Fruit fly (Drosophila melanogaster) whole organism, embryonic: Measurements from ENCODE around the gene Ctns.

Source experiments
- CG10565 ChIP-seq: fragments of 200-800 bp; sonication (Bioruptor generic); optimal IDR thresholded peaks from 3 replicates; lab custom pipeline; 2016; ENCODE audit warnings: missing biosample characterization, mild to moderate bottlenecking, missing genetic modification characterization
- CG11247 ChIP-seq: fragments of 200-800 bp; sonication (Bioruptor generic); IDR thresholded peaks from 2 replicates; pipeline ENCODE4 v1.3.6; 2022; ENCODE audit warnings: missing biosample characterization, missing genetic modification characterization
- CG11695 ChIP-seq: fragments of 200-800 bp; sonication (Bioruptor generic); IDR thresholded peaks from 3 replicates; pipeline ENCODE4 v1.3.6; 2022; ENCODE audit warnings: missing biosample characterization, missing genetic modification characterization
- CG1233 ChIP-seq: fragments of 200-800 bp; sonication (Bioruptor generic); optimal IDR thresholded peaks from 4 replicates; lab custom pipeline; 2018; ENCODE audit warnings: missing biosample characterization, mild to moderate bottlenecking, missing genetic modification characterization
- CG1603 ChIP-seq: fragments of 200-800 bp; sonication (Bioruptor generic); optimal IDR thresholded peaks from 2 replicates; lab custom pipeline; 2019; ENCODE audit warnings: missing biosample characterization, mild to moderate bottlenecking, missing genetic modification characterization, moderate library complexity
- CG17568 ChIP-seq: fragments of 200-800 bp; sonication (Bioruptor generic); optimal IDR thresholded peaks from 2 replicates; lab custom pipeline; 2018; ENCODE audit warnings: missing biosample characterization, mild to moderate bottlenecking, missing genetic modification characterization, moderate library complexity
- CG17612 ChIP-seq: fragments of 200-800 bp; sonication (Bioruptor generic); IDR thresholded peaks from 2 replicates; pipeline ENCODE4 v1.3.6; 2022; ENCODE audit warnings: missing biosample characterization, missing genetic modification characterization
- CG1792 ChIP-seq: fragments of 200-800 bp; sonication (Bioruptor generic); optimal IDR thresholded peaks from 2 replicates; lab custom pipeline; 2016; ENCODE audit warnings: missing biosample characterization, missing genetic modification characterization
- CG18476 ChIP-seq: fragments of 200-800 bp; sonication (Bioruptor generic); optimal IDR thresholded peaks from 2 replicates; lab custom pipeline; 2016; ENCODE audit warnings: missing biosample characterization, mild to moderate bottlenecking, missing genetic modification characterization
- CG2120 ChIP-seq: fragments of 200-800 bp; sonication (Bioruptor generic); optimal IDR thresholded peaks from 3 replicates; lab custom pipeline; 2016; ENCODE audit warnings: missing biosample characterization, missing genetic modification characterization
- CG2129 ChIP-seq: fragments of 200-800 bp; sonication (Bioruptor generic); IDR thresholded peaks from 2 replicates; pipeline ENCODE4 v1.3.6; 2022; ENCODE audit warnings: missing biosample characterization, missing genetic modification characterization; ENCODE audit not compliant: partially characterized antibody
- CG30020 ChIP-seq: fragments of 200-800 bp; optimal IDR thresholded peaks from 2 replicates; lab custom pipeline; 2019; ENCODE audit warnings: missing biosample characterization, mild to moderate bottlenecking, missing genetic modification characterization, moderate library complexity
- CG31365 ChIP-seq: fragments of 200-800 bp; sonication (Bioruptor generic); optimal IDR thresholded peaks from 2 replicates; lab custom pipeline; 2018; ENCODE audit warnings: missing biosample characterization, mild to moderate bottlenecking, missing genetic modification characterization
- CG31388 ChIP-seq: fragments of 200-800 bp; sonication (Bioruptor generic); optimal IDR thresholded peaks from 2 replicates; lab custom pipeline; 2016; ENCODE audit warnings: missing biosample characterization, missing genetic modification characterization
- CG3407 ChIP-seq: fragments of 200-800 bp; sonication (Bioruptor generic); optimal IDR thresholded peaks from 2 replicates; lab custom pipeline; 2018; ENCODE audit warnings: missing biosample characterization, mild to moderate bottlenecking, missing genetic modification characterization
- CG3995 ChIP-seq: fragments of 200-800 bp; sonication (Bioruptor generic); optimal IDR thresholded peaks from 3 replicates; lab custom pipeline; 2016; ENCODE audit warnings: missing biosample characterization, missing genetic modification characterization
- CG4424 ChIP-seq: fragments of 200-800 bp; sonication (Bioruptor generic); optimal IDR thresholded peaks from 3 replicates; lab custom pipeline; 2016; ENCODE audit warnings: missing biosample characterization, missing genetic modification characterization
- CG4730 ChIP-seq: fragments of 200-800 bp; sonication (Bioruptor generic); IDR thresholded peaks from 2 replicates; pipeline ENCODE4 v1.3.6; 2022; ENCODE audit warnings: missing biosample characterization, missing genetic modification characterization
- CG5245 ChIP-seq: fragments of 200-800 bp; sonication (Bioruptor generic); optimal IDR thresholded peaks from 3 replicates; lab custom pipeline; 2016; ENCODE audit warnings: missing biosample characterization, missing genetic modification characterization
- CG6791 ChIP-seq: fragments of 200-800 bp; sonication (Bioruptor generic); IDR thresholded peaks from 3 replicates; pipeline ENCODE4 v1.3.6; 2022; ENCODE audit warnings: missing biosample characterization, missing genetic modification characterization; ENCODE audit not compliant: partially characterized antibody
- CG6854 ChIP-seq: fragments of 200-800 bp; sonication (Bioruptor generic); optimal IDR thresholded peaks from 3 replicates; lab custom pipeline; 2017; ENCODE audit warnings: missing biosample characterization, mild to moderate bottlenecking, missing genetic modification characterization
- CG8924 ChIP-seq: fragments of 200-800 bp; optimal IDR thresholded peaks from 3 replicates; lab custom pipeline; 2019; ENCODE audit warnings: missing biosample characterization, mild to moderate bottlenecking, missing genetic modification characterization, moderate library complexity
- CG8944 ChIP-seq: fragments of 200-800 bp; sonication (Bioruptor generic); optimal IDR thresholded peaks from 3 replicates; lab custom pipeline; 2016; ENCODE audit warnings: missing biosample characterization, missing genetic modification characterization
- CG9932 ChIP-seq: fragments of 200-800 bp; sonication (Bioruptor generic); IDR thresholded peaks from 2 replicates; pipeline ENCODE4 v1.3.6; 2022; ENCODE audit warnings: missing biosample characterization, missing genetic modification characterization
- D19B ChIP-seq: fragments of 200-800 bp; sonication (Bioruptor generic); optimal IDR thresholded peaks from 2 replicates; lab custom pipeline; 2017; ENCODE audit warnings: missing biosample characterization, mild to moderate bottlenecking, missing genetic modification characterization
- Dad ChIP-seq: fragments of 200-800 bp; sonication (Bioruptor generic); optimal IDR thresholded peaks from 3 replicates; lab custom pipeline; 2016; ENCODE audit warnings: missing biosample characterization, missing genetic modification characterization
- Deaf1 ChIP-seq: fragments of 200-800 bp; optimal IDR thresholded peaks from 3 replicates; lab custom pipeline; 2019; ENCODE audit warnings: missing biosample characterization, mild to moderate bottlenecking, missing genetic modification characterization, moderate library complexity
- Dfd ChIP-seq, 2 experiments: fragments of >200 bp; optimal IDR thresholded peaks; 2 replicates each; lab custom pipeline; 2017; ENCODE audit warnings: missing biosample characterization in 2 of 2, missing genetic modification characterization in 2 of 2
- E2f2 ChIP-seq: fragments of 200-800 bp; sonication (Bioruptor generic); IDR thresholded peaks from 2 replicates; pipeline ENCODE4 v1.3.6; 2022; ENCODE audit warnings: missing biosample characterization, missing genetic modification characterization
- H15 ChIP-seq: fragments of 200-800 bp; sonication (Bioruptor generic); IDR thresholded peaks from 3 replicates; pipeline ENCODE4 v1.3.6; 2022; ENCODE audit warnings: missing biosample characterization, missing genetic modification characterization
- Hr39 ChIP-seq: fragments of >200 bp; optimal IDR thresholded peaks from 2 replicates; lab custom pipeline; 2017
- Lim3 ChIP-seq: fragments of 200-800 bp; sonication (Bioruptor generic); IDR thresholded peaks from 2 replicates; pipeline ENCODE4 v1.3.6; 2022; ENCODE audit warnings: missing biosample characterization, missing genetic modification characterization
- MTF-1 ChIP-seq: fragments of 200-800 bp; sonication (Bioruptor generic); optimal IDR thresholded peaks from 2 replicates; lab custom pipeline; 2018; ENCODE audit warnings: missing biosample characterization, mild to moderate bottlenecking, missing genetic modification characterization, borderline replicate concordance
- Poxn ChIP-seq: fragments of 200-800 bp; sonication (Bioruptor generic); IDR thresholded peaks from 2 replicates; pipeline ENCODE4 v1.3.6; 2022; ENCODE audit warnings: missing biosample characterization, missing genetic modification characterization
- Sox100B ChIP-seq: fragments of 200-800 bp; sonication (Bioruptor generic); optimal IDR thresholded peaks from 3 replicates; lab custom pipeline; 2018; ENCODE audit warnings: missing biosample characterization, mild to moderate bottlenecking, missing genetic modification characterization
- Ssrp ChIP-seq: fragments of 200-800 bp; sonication (Bioruptor generic); optimal IDR thresholded peaks from 2 replicates; lab custom pipeline; 2018; ENCODE audit warnings: missing biosample characterization, mild to moderate bottlenecking, missing genetic modification characterization, moderate library complexity
- Xbp1 ChIP-seq: fragments of 200-800 bp; sonication (Bioruptor generic); optimal IDR thresholded peaks from 3 replicates; lab custom pipeline; 2016; ENCODE audit warnings: missing biosample characterization, mild to moderate bottlenecking, missing genetic modification characterization
- ase ChIP-seq: fragments of 200-800 bp; sonication (Bioruptor generic); IDR thresholded peaks from 3 replicates; pipeline ENCODE4 v1.3.6; 2022; ENCODE audit warnings: missing biosample characterization, missing genetic modification characterization
- bbx ChIP-seq: fragments of 200-800 bp; sonication (Bioruptor generic); IDR thresholded peaks from 2 replicates; pipeline ENCODE4 v1.3.6; 2022; ENCODE audit warnings: missing biosample characterization, missing genetic modification characterization; ENCODE audit not compliant: partially characterized antibody
- br ChIP-seq: fragments of >200 bp; optimal IDR thresholded peaks from 2 replicates; lab custom pipeline; 2017
- dmrt11E ChIP-seq: fragments of 200-800 bp; sonication (Bioruptor generic); optimal IDR thresholded peaks from 3 replicates; lab custom pipeline; 2018; ENCODE audit warnings: missing biosample characterization, mild to moderate bottlenecking, missing genetic modification characterization, moderate library complexity
- dysf ChIP-seq: fragments of 200-800 bp; sonication (Bioruptor generic); IDR thresholded peaks from 3 replicates; pipeline ENCODE4 v1.3.6; 2022; ENCODE audit warnings: missing biosample characterization, missing genetic modification characterization
- hb ChIP-seq: fragments of 200-800 bp; sonication (Bioruptor generic); IDR thresholded peaks from 3 replicates; pipeline ENCODE4 v1.3.6; 2022; ENCODE audit warnings: missing biosample characterization, missing genetic modification characterization; ENCODE audit not compliant: partially characterized antibody
- kay ChIP-seq: fragments of 200-800 bp; sonication (Bioruptor generic); optimal IDR thresholded peaks from 2 replicates; lab custom pipeline; 2016; ENCODE audit warnings: missing biosample characterization, missing genetic modification characterization
- mam ChIP-seq: fragments of 200-800 bp; sonication (Bioruptor generic); optimal IDR thresholded peaks from 3 replicates; lab custom pipeline; 2016; ENCODE audit warnings: missing biosample characterization, missing genetic modification characterization
- repo ChIP-seq: fragments of 200-800 bp; sonication (Bioruptor generic); optimal IDR thresholded peaks from 2 replicates; lab custom pipeline; 2016; ENCODE audit warnings: missing biosample characterization, missing genetic modification characterization
- schlank ChIP-seq: fragments of 200-800 bp; sonication (Bioruptor generic); optimal IDR thresholded peaks from 2 replicates; lab custom pipeline; 2018; ENCODE audit warnings: missing biosample characterization, mild to moderate bottlenecking, missing genetic modification characterization
- sens ChIP-seq: fragments of 200-800 bp; sonication (Bioruptor generic); peaks from one replicate; lab custom pipeline; 2016; ENCODE audit warnings: missing biosample characterization, missing genetic modification characterization
- tgo ChIP-seq: fragments of 200-800 bp; sonication (Bioruptor generic); IDR thresholded peaks from 3 replicates; pipeline ENCODE4 v1.3.6; 2022; ENCODE audit warnings: missing biosample characterization, missing genetic modification characterization
- trem ChIP-seq: fragments of 200-800 bp; optimal IDR thresholded peaks from 3 replicates; lab custom pipeline; 2019; ENCODE audit warnings: missing biosample characterization, mild to moderate bottlenecking, missing genetic modification characterization, moderate library complexity
- vvl ChIP-seq: fragments of 200-800 bp; sonication (Bioruptor generic); IDR thresholded peaks from 2 replicates; pipeline ENCODE4 v1.3.6; 2022; ENCODE audit warnings: missing biosample characterization, missing genetic modification characterization
- yki ChIP-seq: fragments of >200 bp; optimal IDR thresholded peaks from 3 replicates; lab custom pipeline; 2018
- zfh1 ChIP-seq: fragments of 200-800 bp; sonication (Bioruptor generic); IDR thresholded peaks from 3 replicates; pipeline ENCODE4 v1.3.6; 2022; ENCODE audit warnings: missing biosample characterization, missing genetic modification characterization

Gene Ctns

DNA sequence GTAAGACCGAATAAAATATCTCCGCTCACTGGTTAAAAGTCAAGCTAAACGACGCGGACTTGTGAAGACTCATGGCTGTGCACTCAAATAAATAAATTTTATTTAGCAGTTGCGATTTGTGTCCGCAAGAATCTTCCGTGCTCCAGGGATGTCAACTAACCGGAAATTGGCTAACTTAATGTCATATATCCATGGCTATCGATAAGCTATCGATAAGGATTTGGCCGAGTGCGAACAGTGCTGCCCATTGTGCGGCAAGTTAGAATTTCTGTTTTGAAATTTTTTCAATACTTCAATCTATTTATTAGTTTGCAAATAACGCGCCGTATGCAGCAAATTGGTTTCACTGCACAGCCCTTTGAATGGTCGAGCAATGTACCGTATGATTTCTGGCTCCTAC is 4.8 kb downstream of the Ctns start, which contains the start of gene p53 (continued):
- TF ChIP-seq Ssrp (tag; lab: Kevin White, UChicago) = peak; percentile 48
- TF ChIP-seq Deaf1 = peak; percentile 28
- TF ChIP-seq Dfd (GFP tag; optimal IDR thresholded peaks at IDR 0.05; lab: Kevin White, UChicago) = no peak
- TF ChIP-seq CG30020 = no peak
- TF ChIP-seq D19B = peak; percentile 64
- peak; percentile 8 for TF ChIP-seq CG18476 (GFP tag; lab: Kevin White, UChicago)
- TF ChIP-seq CG4730 (GFP tag; lab: Robert Waterston, UW) = peak; percentile 55
- 0 out of 2 replicates have a peak, but pooled peaks have one; percentile 12 for TF ChIP-seq CG17612 (GFP tag; lab: Robert Waterston, UW)
- TF ChIP-seq CG3995 (GFP tag; lab: Kevin White, UChicago) = peak; percentile 62
- peak; percentile 62 for TF ChIP-seq CG4424 (GFP tag; lab: Kevin White, UChicago)
- TF ChIP-seq kay (GFP tag; lab: Kevin White, UChicago) = peak; percentile 27
- TF ChIP-seq CG8924 (tag; lab: Kevin White, UChicago) = no peak
- TF ChIP-seq CG1792 = peak; percentile 68
- peak; percentile 91 for TF ChIP-seq E2f2 (GFP tag; lab: Robert Waterston, UW)
- no peak for TF ChIP-seq CG17568
- peak; percentile 67 for TF ChIP-seq mam
- peak; percentile 75 for TF ChIP-seq Dad
- peak; percentile 53; the same call in 1 of the 3 replicates for TF ChIP-seq ase (GFP tag; lab: Robert Waterston, UW)
- TF ChIP-seq CG5245 (GFP tag; lab: Kevin White, UChicago) = peak; percentile 54
- TF ChIP-seq CG1603 (tag; lab: Kevin White, UChicago) = no peak
- TF ChIP-seq CG8944 (GFP tag; lab: Kevin White, UChicago) = peak; percentile 20
- TF ChIP-seq dysf (GFP tag; lab: Robert Waterston, UW) = peak; percentile 74; the same call in 2 of the 3 replicates
- peak; percentile 81 for TF ChIP-seq bbx
- peak; percentile 64; the same call in 2 of the 3 replicates for TF ChIP-seq H15
- TF ChIP-seq CG6791 = peak; percentile 80
- peak; percentile 74 for TF ChIP-seq schlank (tag; lab: Kevin White, UChicago)
- TF ChIP-seq CG1233 (GFP tag; lab: Kevin White, UChicago) = peak; percentile 84
- TF ChIP-seq tgo (GFP tag; lab: Robert Waterston, UW) = peak; percentile 60; the same call in 2 of the 3 replicates
- TF ChIP-seq br (lab: Kevin White, UChicago) = no peak
- TF ChIP-seq CG3407 (GFP tag; lab: Kevin White, UChicago) = peak; percentile 55
- TF ChIP-seq CG2120 (GFP tag; lab: Kevin White, UChicago) = peak; percentile 43
- peak; percentile 61 for TF ChIP-seq Xbp1
- TF ChIP-seq MTF-1 (GFP tag; lab: Kevin White, UChicago) = peak; percentile 86
- peak; percentile 56 for TF ChIP-seq CG6854 (GFP tag; lab: Kevin White, UChicago)
- peak; percentile 87 for TF ChIP-seq CG11247 (GFP tag; lab: Robert Waterston, UW)
- TF ChIP-seq sens (GFP tag; lab: Kevin White, UChicago) = peak; percentile 92
- TF ChIP-seq yki (lab: Kevin White, UChicago) = no peak
- peak; percentile 70 for TF ChIP-seq trem (tag; lab: Kevin White, UChicago)
- no peak for TF ChIP-seq Hr39 (lab: Kevin White, UChicago)
- TF ChIP-seq dmrt11E (tag; lab: Kevin White, UChicago) = peak; percentile 62
- TF ChIP-seq repo (GFP tag; lab: Kevin White, UChicago) = peak; percentile 63
- TF ChIP-seq Poxn (GFP tag; lab: Robert Waterston, UW) = no peak
- TF ChIP-seq CG2129 (GFP tag; lab: Robert Waterston, UW) = no peak; the same call in 1 of the 2 replicates
- TF ChIP-seq zfh1 = peak; percentile 76
- peak; percentile 79 for TF ChIP-seq vvl
- TF ChIP-seq Lim3 (GFP tag; lab: Robert Waterston, UW) = no peak
- TF ChIP-seq Sox100B (GFP tag; lab: Kevin White, UChicago) = peak; percentile 72
- no peak for TF ChIP-seq CG31388
- TF ChIP-seq CG11695 (GFP tag; lab: Robert Waterston, UW) = no peak
- peak; percentile 66 for TF ChIP-seq CG31365 (tag; lab: Kevin White, UChicago)
- TF ChIP-seq hb (GFP tag; lab: Robert Waterston, UW) = peak; percentile 75; the same call in 2 of the 3 replicates
- no peak for TF ChIP-seq CG10565
- TF ChIP-seq CG9932 (GFP tag; lab: Robert Waterston, UW) = peak; percentile 75
